Fruit fly (Drosophila melanogaster) whole organism, wandering third instar larva: ENCODE data around the gene Gr32a.

Experiments
- CG32264 ChIP-seq: fragments of 200-800 bp; sonication (Bioruptor generic); optimal IDR thresholded peaks from 2 replicates; lab custom pipeline; 2016; ENCODE audit warnings: missing biosample characterization, missing genetic modification characterization
- CG9705 ChIP-seq: fragments of 200-800 bp; sonication (Bioruptor generic); optimal IDR thresholded peaks from 2 replicates; lab custom pipeline; 2018; ENCODE audit warnings: missing biosample characterization, mild to moderate bottlenecking, missing genetic modification characterization
- CrebA ChIP-seq: fragments of 200-800 bp; sonication (Bioruptor generic); optimal IDR thresholded peaks from 2 replicates; lab custom pipeline; 2016; ENCODE audit warnings: missing biosample characterization, mild to moderate bottlenecking, missing genetic modification characterization, borderline replicate concordance
- Dif ChIP-seq: fragments of 200-275, 200-300 bp; sonication (Bioruptor generic); optimal IDR thresholded peaks from 2 replicates; lab custom pipeline; 2018; ENCODE audit warnings: missing biosample characterization, missing genetic modification characterization; ENCODE audit not compliant: partially characterized antibody
- GATAd ChIP-seq: sonication (Bioruptor generic); optimal IDR thresholded peaks from 2 replicates; lab custom pipeline; 2016; ENCODE audit warnings: missing biosample characterization, missing genetic modification characterization
- Hnf4 ChIP-seq: fragments of 200-800 bp; sonication (Bioruptor generic); optimal IDR thresholded peaks from 2 replicates; lab custom pipeline; 2016; ENCODE audit warnings: missing biosample characterization, mild to moderate bottlenecking, missing genetic modification characterization
- Hr78 ChIP-seq: fragments of >200 bp; optimal IDR thresholded peaks from 2 replicates; lab custom pipeline; 2017; ENCODE audit warnings: missing biosample characterization, missing genetic modification characterization
- Jra ChIP-seq: sonication (Bioruptor generic); optimal IDR thresholded peaks from 2 replicates; lab custom pipeline; 2016; ENCODE audit warnings: missing biosample characterization, missing genetic modification characterization
- Mio ChIP-seq: sonication (Bioruptor generic); optimal IDR thresholded peaks from 2 replicates; lab custom pipeline; 2016; ENCODE audit warnings: missing biosample characterization, missing genetic modification characterization
- Myc ChIP-seq: fragments of >200 bp; optimal IDR thresholded peaks from 2 replicates; lab custom pipeline; 2017
- N ChIP-seq: fragments of >200 bp; optimal IDR thresholded peaks from 2 replicates; lab custom pipeline; 2018; ENCODE audit warnings: missing biosample characterization, missing external identifiers, missing genetic modification characterization
- OdsH ChIP-seq: fragments of 200-800 bp; sonication (Bioruptor generic); optimal IDR thresholded peaks from 2 replicates; lab custom pipeline; 2016; ENCODE audit warnings: missing biosample characterization, mild to moderate bottlenecking, missing genetic modification characterization
- Rel ChIP-seq, 2 experiments: fragments of 200-800 bp; sonication (Bioruptor generic) in 1 of 2; optimal IDR thresholded peaks; 2 replicates in 1 of 2; 3 replicates in 1 of 2; lab custom pipeline; 2016 to 2019; ENCODE audit warnings: mild to moderate bottlenecking in 2 of 2, missing biosample characterization in 2 of 2, missing genetic modification characterization in 2 of 2, moderate library complexity in 1 of 2
- Sp1 ChIP-seq: fragments of 200-800 bp; sonication (Bioruptor generic); optimal IDR thresholded peaks from 3 replicates; lab custom pipeline; 2019; ENCODE audit warnings: missing biosample characterization, mild to moderate bottlenecking, missing genetic modification characterization, moderate library complexity
- br ChIP-seq: fragments of 200-800 bp; sonication (Bioruptor generic); optimal IDR thresholded peaks from 2 replicates; lab custom pipeline; 2016; ENCODE audit warnings: missing biosample characterization, missing genetic modification characterization
- brk ChIP-seq: fragments of 200-800 bp; sonication (Bioruptor generic); optimal IDR thresholded peaks from 2 replicates; lab custom pipeline; 2016; ENCODE audit warnings: missing biosample characterization, mild to moderate bottlenecking, missing genetic modification characterization
- dmrt93B ChIP-seq: fragments of 200-800 bp; sonication (Bioruptor generic); optimal IDR thresholded peaks from 2 replicates; lab custom pipeline; 2018; ENCODE audit warnings: missing biosample characterization, mild to moderate bottlenecking, missing genetic modification characterization
- dsf ChIP-seq: sonication (Bioruptor generic); optimal IDR thresholded peaks from 2 replicates; lab custom pipeline; 2016; ENCODE audit warnings: missing biosample characterization, missing genetic modification characterization, borderline replicate concordance
- foxo ChIP-seq, 2 experiments: fragments of 200-800 bp; sonication (Bioruptor generic); optimal IDR thresholded peaks; 2 replicates in 1 of 2; 3 replicates in 1 of 2; lab custom pipeline; 2016 to 2017; ENCODE audit warnings: missing biosample characterization in 2 of 2, missing genetic modification characterization in 2 of 2
- fru ChIP-seq: fragments of 200-800 bp; sonication (Bioruptor generic); optimal IDR thresholded peaks from 3 replicates; lab custom pipeline; 2016; ENCODE audit warnings: missing biosample characterization, mild to moderate bottlenecking, missing genetic modification characterization
- h ChIP-seq: fragments of 200-800 bp; sonication (Bioruptor generic); optimal IDR thresholded peaks from 3 replicates; lab custom pipeline; 2016; ENCODE audit warnings: missing biosample characterization, mild to moderate bottlenecking, missing genetic modification characterization
- jim ChIP-seq: fragments of 175-275, 200-325 bp; sonication (Bioruptor generic); optimal IDR thresholded peaks from 2 replicates; lab custom pipeline; 2016; ENCODE audit warnings: missing biosample characterization, mild to moderate bottlenecking, missing genetic modification characterization
- lola ChIP-seq: fragments of >200 bp; optimal IDR thresholded peaks from 2 replicates; lab custom pipeline; 2017; ENCODE audit warnings: missing biosample characterization, missing genetic modification characterization
- pan ChIP-seq: fragments of >200 bp; optimal IDR thresholded peaks from 2 replicates; lab custom pipeline; 2017
- psq ChIP-seq: fragments of 200-800 bp; sonication (Bioruptor generic); optimal IDR thresholded peaks from 3 replicates; lab custom pipeline; 2017; ENCODE audit warnings: missing biosample characterization, mild to moderate bottlenecking, missing genetic modification characterization, moderate library complexity
- rgr ChIP-seq: fragments of 200-800 bp; sonication (Bioruptor generic); optimal IDR thresholded peaks from 3 replicates; lab custom pipeline; 2016; ENCODE audit warnings: missing biosample characterization, mild to moderate bottlenecking, missing genetic modification characterization
- sage ChIP-seq: fragments of 200-800 bp; sonication (Bioruptor generic); optimal IDR thresholded peaks from 2 replicates; lab custom pipeline; 2016; ENCODE audit warnings: missing biosample characterization, mild to moderate bottlenecking, missing genetic modification characterization
- sv ChIP-seq: fragments of 200-800 bp; sonication (Bioruptor generic); optimal IDR thresholded peaks from 3 replicates; lab custom pipeline; 2016; ENCODE audit warnings: missing biosample characterization, missing genetic modification characterization
- tai ChIP-seq: sonication (Bioruptor generic); optimal IDR thresholded peaks from 2 replicates; lab custom pipeline; 2016; ENCODE audit warnings: missing biosample characterization, missing genetic modification characterization
- usp ChIP-seq: fragments of >200 bp; optimal IDR thresholded peaks from 2 replicates; lab custom pipeline; 2017; ENCODE audit warnings: missing biosample characterization, missing genetic modification characterization
- woc ChIP-seq: sonication (Bioruptor generic); optimal IDR thresholded peaks from 2 replicates; lab custom pipeline; 2016; ENCODE audit warnings: missing biosample characterization, mild to moderate bottlenecking, missing genetic modification characterization

The Gr32a gene

dm6 chr2L:11130151-11131008 is 16.6 kb downstream of the Gr32a start, which contains the start of the genes RfC38 and CG4751:
Gene RfC38, minus strand, starts transcription at chr2L:11130645.
Gene CG4751, plus strand, starts transcription at chr2L:11130737.
- TF ChIP-seq Myc (lab: Kevin White, UChicago) (peak; percentile 47), Dif (GFP tag; lab: Kevin White, UChicago) (no peak)

dm6 chr2L:11136093-11136492 is 22.3 kb downstream of the Gr32a start, which contains the start of gene hgo:
Gene hgo, plus strand, starts transcription at chr2L:11136393.
- TF ChIP-seq br (GFP tag; lab: Kevin White, UChicago) (no peak), Hnf4 (GFP tag; lab: Kevin White, UChicago) (no peak), jim (GFP tag; lab: Kevin White, UChicago) (no peak), Sp1 (no peak), Jra (GFP tag; lab: Kevin White, UChicago) (no peak), rgr (GFP tag; lab: Kevin White, UChicago) (no peak), dsf (GFP tag; lab: Kevin White, UChicago) (no peak), OdsH (GFP tag; lab: Kevin White, UChicago) (no peak), pan (no peak), N (no peak), sv (GFP tag; lab: Kevin White, UChicago) (no peak), Hr78 (GFP tag; lab: Kevin White, UChicago) (no peak), brk (no peak), psq (GFP tag; lab: Kevin White, UChicago) (no peak), woc (no peak)

dm6 chr2L:11145317-11145716 is 31.5 kb downstream of the Gr32a start, which contains the start of gene CG31867:
Gene CG31867, minus strand, starts transcription at chr2L:11145417.
- TF ChIP-seq CrebA (GFP tag; lab: Kevin White, UChicago) (no peak), rgr (GFP tag; lab: Kevin White, UChicago) (no peak), Hnf4 (GFP tag; lab: Kevin White, UChicago) (no peak), N (no peak), sage (GFP tag; lab: Kevin White, UChicago) (no peak), CG32264 (GFP tag; lab: Kevin White, UChicago) (no peak), Mio (GFP tag; lab: Kevin White, UChicago) (no peak), Myc (lab: Kevin White, UChicago) (no peak), jim (GFP tag; lab: Kevin White, UChicago) (no peak), h (GFP tag; lab: Kevin White, UChicago) (no peak), fru (no peak), Jra (GFP tag; lab: Kevin White, UChicago) (no peak), foxo (GFP tag; optimal IDR thresholded peaks at IDR 0.05; lab: Kevin White, UChicago) (no peak), sv (GFP tag; lab: Kevin White, UChicago) (no peak), lola (GFP tag; lab: Kevin White, UChicago) (no peak), Hr78 (GFP tag; lab: Kevin White, UChicago) (no peak)

dm6 chr2L:11148969-11149368 is 35.2 kb downstream of the Gr32a start, which contains the start of gene Gyc32E:
Gene Gyc32E, minus strand, starts transcription at chr2L:11149101.
- TF ChIP-seq N (no peak), sage (GFP tag; lab: Kevin White, UChicago) (no peak), dsf (GFP tag; lab: Kevin White, UChicago) (no peak), jim (GFP tag; lab: Kevin White, UChicago) (no peak), OdsH (GFP tag; lab: Kevin White, UChicago) (no peak), fru (no peak), CG9705 (GFP tag; lab: Kevin White, UChicago) (no peak), rgr (GFP tag; lab: Kevin White, UChicago) (no peak), br (GFP tag; lab: Kevin White, UChicago) (no peak), dmrt93B (GFP tag; lab: Kevin White, UChicago) (no peak), Jra (GFP tag; lab: Kevin White, UChicago) (no peak), tai (GFP tag; lab: Kevin White, UChicago) (no peak), h (GFP tag; lab: Kevin White, UChicago) (no peak), psq (GFP tag; lab: Kevin White, UChicago) (no peak), usp (GFP tag; lab: Kevin White, UChicago) (no peak), pan (no peak), Mio (GFP tag; lab: Kevin White, UChicago) (no peak), Rel (GFP tag; optimal IDR thresholded peaks at IDR 0.05; lab: Kevin White, UChicago) (no peak), Rel (tag; optimal IDR thresholded peaks at IDR 0.05; lab: Kevin White, UChicago) (no peak), GATAd (GFP tag; lab: Kevin White, UChicago) (no peak), CG32264 (GFP tag; lab: Kevin White, UChicago) (no peak)
- TF ChIP-seq, all 38 proteins: peak for 0
